Fruit fly (Drosophila melanogaster) whole organism, prepupa: ENCODE data around the gene yata.

ENCODE experiments used
- CG16779 ChIP-seq: fragments of 200-800 bp; sonication (Bioruptor generic); optimal IDR thresholded peaks from 3 replicates; lab custom pipeline; 2017; ENCODE audit warnings: missing biosample characterization, mild to moderate bottlenecking, missing genetic modification characterization
- CG32006 ChIP-seq: fragments of 200-800 bp; sonication (Bioruptor generic); optimal IDR thresholded peaks from 3 replicates; lab custom pipeline; 2017; ENCODE audit warnings: missing biosample characterization, mild to moderate bottlenecking, missing genetic modification characterization
- CG8319 ChIP-seq: fragments of 200-800 bp; sonication (Bioruptor generic); optimal IDR thresholded peaks from 3 replicates; lab custom pipeline; 2016; ENCODE audit warnings: missing biosample characterization, missing genetic modification characterization
- CG8632 ChIP-seq: fragments of 200-800 bp; sonication (Bioruptor generic); optimal IDR thresholded peaks from 3 replicates; lab custom pipeline; 2016; ENCODE audit warnings: missing biosample characterization, missing genetic modification characterization
- Gug ChIP-seq: fragments of 200-800 bp; sonication (Bioruptor generic); IDR thresholded peaks from 2 replicates; pipeline ENCODE4 v1.3.6; 2022; ENCODE audit warnings: missing biosample characterization, missing genetic modification characterization
- Smox ChIP-seq: fragments of 200-800 bp; sonication (Bioruptor generic); optimal IDR thresholded peaks from 3 replicates; lab custom pipeline; 2016; ENCODE audit warnings: missing biosample characterization, missing genetic modification characterization

- TF ChIP-seq CG32006 (GFP tag; lab: Kevin White, UChicago) = no peak
- no peak for TF ChIP-seq Gug (GFP tag; lab: Robert Waterston, UW)
- no peak for TF ChIP-seq CG8319 (GFP tag; lab: Kevin White, UChicago)
- no peak for TF ChIP-seq CG8632 (GFP tag; lab: Kevin White, UChicago)
- no peak for TF ChIP-seq Smox (GFP tag; lab: Kevin White, UChicago)
- TF ChIP-seq CG16779 = no peak
Measured at dm6 chr3R:29723048-29723656, 25.9 kb upstream of the yata start, which contains the start of gene Pcd.
